Fruit fly (Drosophila melanogaster): Measurements from ENCODE around the gene CG31729.

DNA sequence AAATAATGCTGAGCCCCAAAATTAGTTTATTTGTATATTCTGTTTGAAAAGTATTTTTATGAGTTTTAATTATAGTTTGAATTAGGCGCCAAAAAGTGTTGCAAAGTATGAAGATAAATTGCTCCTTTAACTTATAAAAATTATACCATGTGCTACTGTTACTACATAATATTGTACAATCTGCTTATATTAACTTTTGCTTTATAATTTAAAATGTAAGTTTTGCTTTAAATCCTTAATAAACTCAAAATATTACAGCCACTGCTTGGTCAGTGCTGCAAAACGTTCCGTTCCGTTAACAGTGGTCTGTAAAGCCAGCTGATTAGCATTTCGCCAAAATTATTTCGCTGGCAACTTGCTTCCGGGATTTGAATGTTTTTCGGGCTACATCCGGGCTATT, at the start of gene CG31729:
- TF ChIP-seq CG8478 (optimal IDR thresholded peaks at IDR 0.05), result no peak
- no peak for TF ChIP-seq CTCF (optimal IDR thresholded peaks at IDR 0.05)

Measured in S2 (cell line).